Fruit fly (Drosophila melanogaster): ENCODE data around the gene Whamy.

Whamy gene

dm6 chr3R:9774147-9774546 is at the start of gene Whamy:
TSS of gene Whamy (minus strand) at chr3R:9774419.
- TF ChIP-seq Sox102F (GFP tag; optimal IDR thresholded peaks at IDR 0.05) = no peak
- no peak for TF ChIP-seq CG11762 (GFP tag; optimal IDR thresholded peaks at IDR 0.05; ENCODE audit: insufficient read depth)
- TF ChIP-seq Eip75B (GFP tag; optimal IDR thresholded peaks at IDR 0.05) = no peak
- TF ChIP-seq CG9139 (GFP tag; optimal IDR thresholded peaks at IDR 0.05) = no peak
- TF ChIP-seq CG32006 (GFP tag; optimal IDR thresholded peaks at IDR 0.05) = no peak
- no peak for TF ChIP-seq Sox14 (GFP tag; optimal IDR thresholded peaks at IDR 0.05)
- TF ChIP-seq pdm3 (GFP tag; optimal IDR thresholded peaks at IDR 0.05) = no peak
- no peak for TF ChIP-seq Ets96B (tag; optimal IDR thresholded peaks at IDR 0.05)
- TF ChIP-seq CG15336 (GFP tag; IDR thresholded peaks at IDR 0.05) = no peak
- no peak for TF ChIP-seq Lpt (GFP tag; optimal IDR thresholded peaks at IDR 0.05)
- no peak for TF ChIP-seq Hr4 (GFP tag; optimal IDR thresholded peaks at IDR 0.05)
- no peak for TF ChIP-seq CG7368 (GFP tag; optimal IDR thresholded peaks at IDR 0.05)
- no peak for TF ChIP-seq fd59A (GFP tag; optimal IDR thresholded peaks at IDR 0.05)
- no peak for TF ChIP-seq Blimp-1 (GFP tag; optimal IDR thresholded peaks at IDR 0.05)
- TF ChIP-seq Gug (GFP tag; IDR thresholded peaks at IDR 0.05) = no peak
- TF ChIP-seq vri (GFP tag; optimal IDR thresholded peaks at IDR 0.05) = peak; percentile 88
- no peak for TF ChIP-seq CG3032 (tag; optimal IDR thresholded peaks at IDR 0.05)
- peak; percentile 72 for TF ChIP-seq svp (GFP tag)
- no peak for TF ChIP-seq CG6276 (GFP tag; optimal IDR thresholded peaks at IDR 0.05)
- no peak for TF ChIP-seq Sox15 (GFP tag; optimal IDR thresholded peaks at IDR 0.05)
- TF ChIP-seq CG4318 (GFP tag; optimal IDR thresholded peaks at IDR 0.05) = no peak
- no peak for TF ChIP-seq achi (GFP tag; optimal IDR thresholded peaks at IDR 0.05)
- TF ChIP-seq CG6808 (GFP tag; optimal IDR thresholded peaks at IDR 0.05) = no peak
- peak; percentile 12 for TF ChIP-seq CG16779 (tag; optimal IDR thresholded peaks at IDR 0.05)
- TF ChIP-seq fkh (GFP tag; optimal IDR thresholded peaks at IDR 0.05) = no peak
- TF ChIP-seq spab (GFP tag; optimal IDR thresholded peaks at IDR 0.05) = no peak
- no peak for TF ChIP-seq eg (GFP tag; IDR thresholded peaks at IDR 0.05)
- TF ChIP-seq CG6792 (GFP tag; optimal IDR thresholded peaks at IDR 0.05) = no peak
- no peak for TF ChIP-seq Hr38 (GFP tag; optimal IDR thresholded peaks at IDR 0.05)
- no peak for TF ChIP-seq OdsH (GFP tag; optimal IDR thresholded peaks at IDR 0.05)
- TF ChIP-seq lz (GFP tag; optimal IDR thresholded peaks at IDR 0.05) = no peak
- peak; percentile 13 for TF ChIP-seq topi (GFP tag; optimal IDR thresholded peaks at IDR 0.05)
- TF ChIP-seq dac (GFP tag; optimal IDR thresholded peaks at IDR 0.05) = no peak
- no peak for TF ChIP-seq net (GFP tag; optimal IDR thresholded peaks at IDR 0.05)
- TF ChIP-seq CG10631 (GFP tag; optimal IDR thresholded peaks at IDR 0.05) = no peak
- TF ChIP-seq fd85E (GFP tag; optimal IDR thresholded peaks at IDR 0.05) = no peak
- no peak for TF ChIP-seq CG34406 (GFP tag; optimal IDR thresholded peaks at IDR 0.05)
- TF ChIP-seq CG1621 (tag; optimal IDR thresholded peaks at IDR 0.05) = no peak
- TF ChIP-seq Ets21C (GFP tag; optimal IDR thresholded peaks at IDR 0.05) = no peak
- TF ChIP-seq CG11902 (GFP tag; optimal IDR thresholded peaks at IDR 0.05) = no peak
- TF ChIP-seq CG8319 (GFP tag; optimal IDR thresholded peaks at IDR 0.05) = no peak
- no peak for TF ChIP-seq Smox (GFP tag; optimal IDR thresholded peaks at IDR 0.05)
- no peak for TF ChIP-seq Met (GFP tag; optimal IDR thresholded peaks at IDR 0.05)
- peak; percentile 26 for TF ChIP-seq Eip78C (GFP tag)
- TF ChIP-seq CG8119 (GFP tag; IDR thresholded peaks at IDR 0.05) = no peak
- no peak for TF ChIP-seq Eip93F (GFP tag; optimal IDR thresholded peaks at IDR 0.05)
- TF ChIP-seq ss (GFP tag; optimal IDR thresholded peaks at IDR 0.05) = peak in 1 of 2 experiments; percentile 8
- no peak for TF ChIP-seq dsx (GFP tag; optimal IDR thresholded peaks at IDR 0.05; ENCODE audit: poor library complexity, severe bottlenecking)
- no peak for TF ChIP-seq CG3919 (GFP tag; optimal IDR thresholded peaks at IDR 0.05)
- TF ChIP-seq cyc (GFP tag; optimal IDR thresholded peaks at IDR 0.05) = no peak
